Worm (Caenorhabditis elegans): Measurements from ENCODE around the gene cht-3.

ce11 chrIV:6978625-6979024 is 24.8 kb upstream of the cht-3 start:
- no peak for TF ChIP-seq ref-2 (tag; optimal IDR thresholded peaks at IDR 0.05)
- no peak for TF ChIP-seq hlh-15 (tag; optimal IDR thresholded peaks at IDR 0.05)
- no peak for TF ChIP-seq fax-1 (tag; optimal IDR thresholded peaks at IDR 0.05)
- TF ChIP-seq elt-2 (tag; optimal IDR thresholded peaks at IDR 0.05): no peak
- no peak for TF ChIP-seq sox-4 (tag; optimal IDR thresholded peaks at IDR 0.05)
- no peak for TF ChIP-seq nhr-11 (tag; optimal IDR thresholded peaks at IDR 0.05)
- no peak for TF ChIP-seq npax-4 (tag; optimal IDR thresholded peaks at IDR 0.05)
- TF ChIP-seq nhr-232 (tag; optimal IDR thresholded peaks at IDR 0.05): no peak
- TF ChIP-seq nfya-1 (tag; optimal IDR thresholded peaks at IDR 0.05): no peak
- TF ChIP-seq ceh-22 (tag; optimal IDR thresholded peaks at IDR 0.05): no peak

All from whole organism, late embryonic.